Fruit fly (Drosophila melanogaster) whole organism, embryonic: ENCODE data around the gene Cpr92A.

Source experiments
- Adf1 ChIP-seq: fragments of 200-800 bp; sonication (Bioruptor generic); IDR thresholded peaks from 2 replicates; pipeline ENCODE4 v1.3.6; 2022; ENCODE audit warnings: missing biosample characterization, missing genetic modification characterization
- Antp ChIP-seq: fragments of 200-800 bp; sonication (Bioruptor generic); optimal IDR thresholded peaks from 3 replicates; lab custom pipeline; 2016; ENCODE audit warnings: missing biosample characterization, missing genetic modification characterization
- Asciz ChIP-seq: fragments of 200-800 bp; sonication (Bioruptor generic); optimal IDR thresholded peaks from 2 replicates; lab custom pipeline; 2017; ENCODE audit warnings: missing biosample characterization, mild to moderate bottlenecking, missing genetic modification characterization, missing genetic modification reagents
- CG10321 ChIP-seq: fragments of 200-800 bp; sonication (Bioruptor generic); IDR thresholded peaks from 2 replicates; pipeline ENCODE4 v1.3.6; 2022; ENCODE audit warnings: missing biosample characterization, missing genetic modification characterization
- CG12299 ChIP-seq: fragments of 200-800 bp; sonication (Bioruptor generic); optimal IDR thresholded peaks from 2 replicates; lab custom pipeline; 2018; ENCODE audit warnings: missing biosample characterization, mild to moderate bottlenecking, missing genetic modification characterization
- CG13894 ChIP-seq: fragments of 200-800 bp; sonication (Bioruptor generic); optimal IDR thresholded peaks from 3 replicates; lab custom pipeline; 2018; ENCODE audit warnings: missing biosample characterization, mild to moderate bottlenecking, missing genetic modification characterization, moderate library complexity
- CG14050 ChIP-seq: fragments of 200-800 bp; sonication (Bioruptor generic); IDR thresholded peaks from 3 replicates; pipeline ENCODE4 v1.3.6; 2022; ENCODE audit warnings: missing biosample characterization, missing genetic modification characterization
- CG2116 ChIP-seq: fragments of 200-800 bp; sonication (Bioruptor generic); optimal IDR thresholded peaks from 3 replicates; lab custom pipeline; 2018; ENCODE audit warnings: missing biosample characterization, mild to moderate bottlenecking, missing genetic modification characterization
- CG2889 ChIP-seq: fragments of 200-800 bp; sonication (Bioruptor generic); IDR thresholded peaks from 3 replicates; pipeline ENCODE4 v1.3.6; 2022; ENCODE audit warnings: missing biosample characterization, missing genetic modification characterization
- CG3163 ChIP-seq: fragments of 200-800 bp; sonication (Bioruptor generic); optimal IDR thresholded peaks from 3 replicates; lab custom pipeline; 2016; ENCODE audit warnings: missing biosample characterization, missing genetic modification characterization
- CG3281 ChIP-seq: fragments of 200-800 bp; sonication (Bioruptor generic); optimal IDR thresholded peaks from 3 replicates; lab custom pipeline; 2017; ENCODE audit warnings: missing biosample characterization, mild to moderate bottlenecking, missing genetic modification characterization
- CG34224 ChIP-seq: fragments of 200-800 bp; sonication (Bioruptor generic); IDR thresholded peaks from 3 replicates; pipeline ENCODE4 v1.3.6; 2022; ENCODE audit warnings: missing biosample characterization, missing genetic modification characterization; ENCODE audit not compliant: partially characterized antibody
- CG4404 ChIP-seq: fragments of 200-800 bp; sonication (Bioruptor generic); IDR thresholded peaks from 2 replicates; pipeline ENCODE4 v1.3.6; 2022; ENCODE audit warnings: missing biosample characterization, missing genetic modification characterization
- CG4707 ChIP-seq: fragments of 200-800 bp; sonication (Bioruptor generic); optimal IDR thresholded peaks from 2 replicates; lab custom pipeline; 2018; ENCODE audit warnings: missing biosample characterization, mild to moderate bottlenecking, missing genetic modification characterization, moderate library complexity
- CG5245 ChIP-seq: fragments of 200-800 bp; sonication (Bioruptor generic); optimal IDR thresholded peaks from 3 replicates; lab custom pipeline; 2016; ENCODE audit warnings: missing biosample characterization, missing genetic modification characterization
- CG6175 ChIP-seq: fragments of 200-800 bp; sonication (Bioruptor generic); IDR thresholded peaks from 3 replicates; pipeline ENCODE4 v1.3.6; 2022; ENCODE audit warnings: missing biosample characterization, missing genetic modification characterization
- CG7271 ChIP-seq: fragments of 200-800 bp; sonication (Bioruptor generic); optimal IDR thresholded peaks from 2 replicates; lab custom pipeline; 2018; ENCODE audit warnings: missing biosample characterization, mild to moderate bottlenecking, missing genetic modification characterization, moderate library complexity
- CG7372 ChIP-seq: fragments of 200-800 bp; sonication (Bioruptor generic); IDR thresholded peaks from 2 replicates; pipeline ENCODE4 v1.3.6; 2022; ENCODE audit warnings: missing biosample characterization, missing genetic modification characterization
- CG8765 ChIP-seq: fragments of 200-800 bp; sonication (Bioruptor generic); IDR thresholded peaks from 2 replicates; pipeline ENCODE4 v1.3.6; 2022; ENCODE audit warnings: missing biosample characterization, missing genetic modification characterization
- Gsc ChIP-seq: fragments of 200-800 bp; sonication (Bioruptor generic); IDR thresholded peaks from 2 replicates; pipeline ENCODE4 v1.3.6; 2022; ENCODE audit warnings: missing biosample characterization, missing genetic modification characterization
- Hey ChIP-seq: fragments of 200-800 bp; sonication (Bioruptor generic); optimal IDR thresholded peaks from 3 replicates; lab custom pipeline; 2018; ENCODE audit warnings: missing biosample characterization, mild to moderate bottlenecking, missing genetic modification characterization
- Jarid2 ChIP-seq: fragments of 200-800 bp; sonication (Bioruptor generic); optimal IDR thresholded peaks from 3 replicates; lab custom pipeline; 2017; ENCODE audit warnings: mild to moderate bottlenecking, missing biosample characterization, missing genetic modification reagents, missing genetic modification characterization
- MESR4 ChIP-seq: fragments of 200-800 bp; sonication (Bioruptor generic); optimal IDR thresholded peaks from 2 replicates; lab custom pipeline; 2018; ENCODE audit warnings: missing biosample characterization, mild to moderate bottlenecking, missing genetic modification characterization, moderate library complexity
- Med ChIP-seq: fragments of 200-800 bp; sonication (Bioruptor generic); peaks from one replicate; lab custom pipeline; 2016; ENCODE audit warnings: missing biosample characterization, missing genetic modification characterization, mild to moderate bottlenecking, inconsistent platforms, moderate library complexity
- Myb ChIP-seq: fragments of 200-800 bp; sonication (Bioruptor generic); optimal IDR thresholded peaks from 2 replicates; lab custom pipeline; 2016; ENCODE audit warnings: missing biosample characterization, missing genetic modification characterization
- Sox102F ChIP-seq: fragments of 200-800 bp; sonication (Bioruptor generic); optimal IDR thresholded peaks from 2 replicates; lab custom pipeline; 2018; ENCODE audit warnings: missing biosample characterization, mild to moderate bottlenecking, missing genetic modification characterization, moderate library complexity
- TFAM ChIP-seq: fragments of 200-800 bp; sonication (Bioruptor generic); optimal IDR thresholded peaks from 2 replicates; lab custom pipeline; 2017; ENCODE audit warnings: missing biosample characterization, missing genetic modification characterization, inconsistent platforms
- ase ChIP-seq: fragments of 200-800 bp; sonication (Bioruptor generic); IDR thresholded peaks from 3 replicates; pipeline ENCODE4 v1.3.6; 2022; ENCODE audit warnings: missing biosample characterization, missing genetic modification characterization
- bowl ChIP-seq: fragments of 200-800 bp; sonication (Bioruptor generic); IDR thresholded peaks from 2 replicates; pipeline ENCODE4 v1.3.6; 2022; ENCODE audit warnings: missing biosample characterization, missing genetic modification characterization
- chif ChIP-seq, 2 experiments: fragments of 200-800 bp; sonication (Bioruptor generic); optimal IDR thresholded peaks; 3 replicates each; lab custom pipeline; 2016; ENCODE audit warnings: missing biosample characterization in 2 of 2, missing genetic modification characterization in 2 of 2
- chinmo ChIP-seq: fragments of 200-800 bp; sonication (Bioruptor generic); IDR thresholded peaks from 4 replicates; pipeline ENCODE4 v1.3.6; 2022; ENCODE audit warnings: missing biosample characterization, missing genetic modification characterization; ENCODE audit not compliant: partially characterized antibody
- chn ChIP-seq: fragments of 200-800 bp; sonication (Bioruptor generic); optimal IDR thresholded peaks from 2 replicates; lab custom pipeline; 2016; ENCODE audit warnings: missing biosample characterization, missing genetic modification characterization
- ci ChIP-seq: fragments of 200-800 bp; sonication (Bioruptor generic); IDR thresholded peaks from 3 replicates; pipeline ENCODE4 v1.3.6; 2022; ENCODE audit warnings: missing biosample characterization, missing genetic modification characterization
- dati ChIP-seq: fragments of 200-800 bp; sonication (Bioruptor generic); IDR thresholded peaks from 2 replicates; pipeline ENCODE4 v1.3.6; 2022; ENCODE audit warnings: missing biosample characterization, missing genetic modification characterization
- ftz-f1 ChIP-seq: fragments of 200-800 bp; sonication (Bioruptor generic); optimal IDR thresholded peaks from 2 replicates; lab custom pipeline; 2016; ENCODE audit warnings: missing biosample characterization, missing genetic modification characterization
- gem ChIP-seq: fragments of 200-800 bp; sonication (Bioruptor generic); optimal IDR thresholded peaks from 2 replicates; lab custom pipeline; 2019; ENCODE audit warnings: missing biosample characterization, mild to moderate bottlenecking, missing genetic modification characterization, moderate library complexity
- gsb ChIP-seq: fragments of 200-800 bp; sonication (Bioruptor generic); IDR thresholded peaks from 2 replicates; pipeline ENCODE4 v1.3.6; 2022; ENCODE audit warnings: missing biosample characterization, missing genetic modification characterization
- kah ChIP-seq: fragments of 200-800 bp; sonication (Bioruptor generic); optimal IDR thresholded peaks from 2 replicates; lab custom pipeline; 2018; ENCODE audit warnings: missing biosample characterization, mild to moderate bottlenecking, missing genetic modification characterization
- mld ChIP-seq: fragments of 200-800 bp; sonication (Bioruptor generic); IDR thresholded peaks from 3 replicates; pipeline ENCODE4 v1.3.6; 2022; ENCODE audit warnings: missing biosample characterization, missing genetic modification characterization; ENCODE audit not compliant: partially characterized antibody
- nmo ChIP-seq: fragments of 200-800 bp; sonication (Bioruptor generic); optimal IDR thresholded peaks from 2 replicates; lab custom pipeline; 2018; ENCODE audit warnings: missing biosample characterization, mild to moderate bottlenecking, missing genetic modification characterization, moderate library complexity
- onecut ChIP-seq: fragments of 200-800 bp; sonication (Bioruptor generic); IDR thresholded peaks from 2 replicates; pipeline ENCODE4 v1.3.6; 2022; ENCODE audit warnings: missing biosample characterization, missing genetic modification characterization
- otp ChIP-seq: fragments of 200-800 bp; sonication (Bioruptor generic); IDR thresholded peaks from 3 replicates; pipeline ENCODE4, ENCODE4 v1.3.6; 2022; ENCODE audit warnings: missing biosample characterization, missing genetic modification characterization
- pnt ChIP-seq: fragments of 200-800 bp; sonication (Bioruptor generic); optimal IDR thresholded peaks from 3 replicates; lab custom pipeline; 2016; ENCODE audit warnings: missing biosample characterization, missing genetic modification characterization
- rib ChIP-seq: fragments of 200-800 bp; sonication (Bioruptor generic); IDR thresholded peaks from 2 replicates; pipeline ENCODE4 v1.3.6; 2022; ENCODE audit warnings: missing biosample characterization, missing genetic modification characterization
- salm ChIP-seq: fragments of 200-800 bp; sonication (Bioruptor generic); optimal IDR thresholded peaks from 2 replicates; lab custom pipeline; 2018; ENCODE audit warnings: missing biosample characterization, mild to moderate bottlenecking, missing genetic modification characterization
- sens-2 ChIP-seq: fragments of 200-800 bp; sonication (Bioruptor generic); IDR thresholded peaks from 2 replicates; pipeline ENCODE4 v1.3.6; 2022; ENCODE audit warnings: missing biosample characterization, missing genetic modification characterization
- slp2 ChIP-seq: fragments of 200-800 bp; sonication (Bioruptor generic); optimal IDR thresholded peaks from 2 replicates; lab custom pipeline; 2016; ENCODE audit warnings: missing biosample characterization, missing genetic modification characterization
- tgo ChIP-seq: fragments of 200-800 bp; sonication (Bioruptor generic); IDR thresholded peaks from 3 replicates; pipeline ENCODE4 v1.3.6; 2022; ENCODE audit warnings: missing biosample characterization, missing genetic modification characterization
- unc-4 ChIP-seq: fragments of 200-800 bp; sonication (Bioruptor generic); IDR thresholded peaks from 2 replicates; pipeline ENCODE4 v1.3.6; 2022; ENCODE audit warnings: missing biosample characterization, missing genetic modification characterization; ENCODE audit not compliant: partially characterized antibody

Cpr92A gene

DNA sequence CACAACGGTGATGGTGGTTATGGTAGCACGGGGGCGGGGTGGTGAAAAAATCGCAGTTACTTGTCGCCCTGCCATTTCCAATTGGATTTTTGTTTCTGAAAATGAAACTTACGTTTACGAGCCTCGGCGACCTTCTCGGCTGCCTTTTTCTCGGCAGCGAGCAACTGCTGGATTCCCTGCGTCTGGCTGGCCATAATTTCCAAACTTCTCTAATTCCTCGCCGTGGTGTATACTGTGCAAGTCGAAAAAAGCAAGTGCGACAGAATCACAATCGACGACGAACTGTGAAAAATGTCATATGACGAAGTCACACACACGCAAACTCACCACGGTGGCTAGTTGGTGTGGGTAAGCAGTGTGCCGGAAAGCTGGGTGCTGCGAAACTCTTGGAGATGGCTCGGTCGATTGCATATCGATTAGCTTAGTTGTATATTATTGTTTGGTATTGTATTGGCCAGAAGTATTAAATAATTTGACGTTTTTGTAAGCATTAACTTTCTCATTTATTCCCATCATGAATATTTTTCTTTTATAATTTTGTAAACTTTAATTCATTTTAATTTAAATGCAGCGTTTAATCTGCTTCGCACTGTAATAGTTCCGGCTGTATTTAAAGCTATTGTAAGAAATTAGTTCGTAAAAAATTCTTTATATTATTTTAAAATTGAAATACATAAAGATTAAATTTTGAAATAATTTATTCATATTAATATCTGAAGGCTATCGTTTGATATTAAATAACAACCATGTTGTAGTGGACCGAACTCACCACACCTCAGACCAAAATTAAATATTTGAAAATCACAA lies 45.5 kb upstream of the Cpr92A start, which contains the start of gene Vha13 (continued):
- TF ChIP-seq Jarid2 (GFP tag; lab: Kevin White, UChicago) (peak; percentile 50), Myb (GFP tag; lab: Kevin White, UChicago) (peak; percentile 40), MESR4 (peak; percentile 99), CG4707 (GFP tag; lab: Kevin White, UChicago) (no peak), slp2 (GFP tag; lab: Kevin White, UChicago) (no peak), ftz-f1 (peak; percentile 53), CG7372 (GFP tag; lab: Robert Waterston, UW) (peak; percentile 40; the same call in 1 of the 2 replicates), chif (GFP tag; optimal IDR thresholded peaks at IDR 0.05; lab: Kevin White, UChicago) (peak in 1 of 2 experiments; percentile 3), ci (GFP tag; lab: Robert Waterston, UW) (peak; percentile 44; the same call in 1 of the 3 replicates), salm (no peak), sens-2 (GFP tag; lab: Robert Waterston, UW) (0 out of 2 replicates have a peak, but pooled peaks have one; percentile 7), gsb (no peak; the same call in 1 of the 2 replicates), CG3163 (GFP tag; lab: Kevin White, UChicago) (peak; percentile 2), TFAM (GFP tag; lab: Kevin White, UChicago) (no peak), CG13894 (tag; lab: Kevin White, UChicago) (peak; percentile 40), CG2889 (GFP tag; lab: Robert Waterston, UW) (no peak), CG14050 (GFP tag; lab: Robert Waterston, UW) (no peak), kah (GFP tag; lab: Kevin White, UChicago) (no peak), Med (peak; percentile 91), chinmo (peak; percentile 70; the same call in 1 of the 4 replicates), pnt (peak; percentile 15), CG12299 (tag; lab: Kevin White, UChicago) (peak; percentile 29), dati (GFP tag; lab: Robert Waterston, UW) (no peak), gem (tag; lab: Kevin White, UChicago) (peak; percentile 51), CG4404 (GFP tag; lab: Robert Waterston, UW) (0 out of 2 replicates have a peak, but pooled peaks have one; percentile 9), Hey (tag; lab: Kevin White, UChicago) (no peak), CG34224 (GFP tag; lab: Robert Waterston, UW) (peak; percentile 36; the same call in 1 of the 3 replicates), mld (GFP tag; lab: Robert Waterston, UW) (peak; percentile 48; the same call in 1 of the 3 replicates), CG6175 (GFP tag; lab: Robert Waterston, UW) (no peak), Asciz (GFP tag; lab: Kevin White, UChicago) (no peak), tgo (peak; percentile 42; the same call in 2 of the 3 replicates), bowl (peak; percentile 41; the same call in 1 of the 2 replicates), CG5245 (GFP tag; lab: Kevin White, UChicago) (peak; percentile 14), Gsc (no peak), CG3281 (peak; percentile 33), Antp (GFP tag; lab: Kevin White, UChicago) (peak; percentile 64), otp (no peak), rib (GFP tag; lab: Robert Waterston, UW) (no peak; the same call in 1 of the 2 replicates), nmo (GFP tag; lab: Kevin White, UChicago) (peak; percentile 36), CG2116 (GFP tag; lab: Kevin White, UChicago) (peak; percentile 71), CG7271 (tag; lab: Kevin White, UChicago) (no peak), onecut (GFP tag; lab: Robert Waterston, UW) (peak; percentile 61), unc-4 (GFP tag; lab: Robert Waterston, UW) (no peak; the same call in 1 of the 2 replicates), ase (GFP tag; lab: Robert Waterston, UW) (0 out of 3 replicates have a peak, but pooled peaks have one; percentile 36), CG10321 (GFP tag; lab: Robert Waterston, UW) (no peak), Adf1 (GFP tag; lab: Robert Waterston, UW) (no peak; the same call in 1 of the 2 replicates), CG8765 (GFP tag; lab: Robert Waterston, UW) (no peak), chn (peak; percentile 51), Sox102F (GFP tag; lab: Kevin White, UChicago) (peak; percentile 5)
